Fruit fly (Drosophila melanogaster): ENCODE results near the gene ssx.

ssx gene

DNA sequence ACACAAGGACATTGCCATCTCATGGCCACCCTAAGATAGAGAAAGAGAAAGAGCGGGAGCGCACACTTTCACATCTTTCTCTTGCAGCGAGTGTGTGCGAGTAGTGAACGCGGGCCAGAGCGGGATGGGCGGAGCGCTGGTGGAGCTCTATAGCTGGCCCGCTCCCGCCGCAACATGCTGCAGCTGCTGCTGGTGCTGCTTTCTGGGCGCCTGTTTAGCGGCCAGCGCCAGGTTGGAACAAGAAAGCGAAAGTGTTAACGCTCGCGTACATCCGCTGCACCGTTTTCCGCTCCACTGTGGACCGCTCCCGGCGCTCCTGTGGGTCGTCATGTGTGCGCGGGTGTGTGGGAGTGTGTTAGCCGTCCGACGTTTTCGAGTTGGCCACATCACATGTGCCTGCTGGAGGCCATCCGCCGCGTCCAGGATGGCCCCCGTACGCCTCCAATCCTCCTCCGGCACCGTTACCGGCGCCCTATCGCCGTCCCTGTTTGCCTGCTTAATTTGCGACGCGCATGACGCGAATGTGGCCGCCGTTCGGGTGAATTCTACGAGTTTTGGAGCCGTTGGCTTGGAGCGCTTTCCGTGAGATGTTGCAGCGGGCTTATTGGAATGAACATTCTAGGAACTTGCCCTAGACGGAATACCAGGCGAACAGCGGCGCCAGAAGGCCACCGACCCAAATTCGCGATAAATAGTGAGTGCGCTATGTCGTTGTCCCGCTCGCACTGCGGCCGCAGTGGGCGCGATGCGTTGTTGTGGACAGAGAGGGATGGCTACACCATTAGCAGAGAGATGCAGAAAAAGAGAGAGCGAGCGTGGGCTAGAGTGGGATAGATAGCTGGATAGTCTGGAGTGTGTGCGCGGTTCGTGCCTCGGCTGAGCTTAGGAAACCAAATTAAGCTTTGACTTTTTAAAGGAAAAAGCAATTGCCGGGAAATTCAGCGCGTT lies 28.9 kb downstream of the ssx start (continued):
- TF ChIP-seq CG1529 (GFP tag; optimal IDR thresholded peaks at IDR 0.05) (peak; percentile 32), CG3281 (GFP tag; optimal IDR thresholded peaks at IDR 0.05) (no peak), sob (GFP tag; IDR thresholded peaks at IDR 0.05) (no peak), CG6813 (GFP tag; optimal IDR thresholded peaks at IDR 0.05) (no peak), CG2875 (GFP tag; optimal IDR thresholded peaks at IDR 0.05) (no peak), CG12071 (GFP tag; optimal IDR thresholded peaks at IDR 0.05) (no peak), gsb (GFP tag; IDR thresholded peaks at IDR 0.05) (no peak), Hand (GFP tag; optimal IDR thresholded peaks at IDR 0.05) (peak; percentile 43), rib (GFP tag; IDR thresholded peaks at IDR 0.05) (peak; percentile 50; the same call in 1 of the 2 replicates), CG9797 (GFP tag; optimal IDR thresholded peaks at IDR 0.05) (peak; percentile 16), CG9437 (GFP tag; optimal IDR thresholded peaks at IDR 0.05) (no peak), CG43689 (GFP tag; IDR thresholded peaks at IDR 0.05) (no peak), CG2199 (GFP tag; IDR thresholded peaks at IDR 0.05) (0 out of 3 replicates have a peak, but pooled peaks have one; percentile 18), gfzf (GFP tag; optimal IDR thresholded peaks at IDR 0.05) (peak; percentile 21), Hmx (GFP tag; optimal IDR thresholded peaks at IDR 0.05) (no peak), CG6272 (GFP tag; IDR thresholded peaks at IDR 0.05) (no peak), CG17802 (tag; optimal IDR thresholded peaks at IDR 0.05) (no peak), eve (GFP tag; optimal IDR thresholded peaks at IDR 0.05) (no peak), CG7372 (GFP tag; IDR thresholded peaks at IDR 0.05) (no peak), Six4 (GFP tag; optimal IDR thresholded peaks at IDR 0.05) (no peak), CG7963 (GFP tag; IDR thresholded peaks at IDR 0.05; ENCODE audit: partially characterized antibody) (0 out of 3 replicates have a peak, but pooled peaks have one; percentile 24), CrebB (tag; optimal IDR thresholded peaks at IDR 0.05) (peak; percentile 13), NFAT (GFP tag; IDR thresholded peaks at IDR 0.05) (no peak), CG12744 (GFP tag; optimal IDR thresholded peaks at IDR 0.05) (no peak), ap (GFP tag; IDR thresholded peaks at IDR 0.05) (no peak), crp (GFP tag; optimal IDR thresholded peaks at IDR 0.05) (no peak), CG17361 (GFP tag; IDR thresholded peaks at IDR 0.05) (no peak), CG2889 (GFP tag; IDR thresholded peaks at IDR 0.05) (no peak), CG10274 (GFP tag; optimal IDR thresholded peaks at IDR 0.05) (no peak), CG9215 (GFP tag; IDR thresholded peaks at IDR 0.05) (peak; percentile 23), zfh1 (GFP tag; IDR thresholded peaks at IDR 0.05) (0 out of 3 replicates have a peak, but pooled peaks have one; percentile 4), bab2 (GFP tag; optimal IDR thresholded peaks at IDR 0.05) (no peak), sd (tag; optimal IDR thresholded peaks at IDR 0.05) (peak; percentile 83), H2.0 (GFP tag; IDR thresholded peaks at IDR 0.05) (no peak), bbx (GFP tag; IDR thresholded peaks at IDR 0.05; ENCODE audit: partially characterized antibody) (peak; percentile 49; the same call in 1 of the 2 replicates), scrt (GFP tag; optimal IDR thresholded peaks at IDR 0.05) (peak; percentile 9), CG11696 (GFP tag; IDR thresholded peaks at IDR 0.05) (no peak), CG1603 (tag; optimal IDR thresholded peaks at IDR 0.05) (peak; percentile 25), Sox102F (GFP tag; optimal IDR thresholded peaks at IDR 0.05) (no peak), esg (GFP tag; conservative IDR thresholded peaks at IDR 0.05) (no peak), cato (GFP tag; optimal IDR thresholded peaks at IDR 0.05; ENCODE audit: borderline replicate concordance) (no peak), vfl (GFP tag; optimal IDR thresholded peaks at IDR 0.05) (no peak), MESR4 (GFP tag; optimal IDR thresholded peaks at IDR 0.05) (peak; percentile 2), CG1024 (GFP tag; IDR thresholded peaks at IDR 0.05) (no peak), sisA (GFP tag; IDR thresholded peaks at IDR 0.05) (no peak), sens-2 (GFP tag; IDR thresholded peaks at IDR 0.05) (no peak), Fer3 (tag; optimal IDR thresholded peaks at IDR 0.05) (no peak), CG13624 (GFP tag; optimal IDR thresholded peaks at IDR 0.05) (peak; percentile 7), cg (GFP tag; optimal IDR thresholded peaks at IDR 0.05) (peak; percentile 48)

All from whole organism, embryonic.